Worm (Caenorhabditis elegans) whole organism, L3 larva: ENCODE data around the gene mif-4.
"Not testable (repeated sequence)": the region's sequence is repeated elsewhere in the genome, so short reads cannot be mapped to it uniquely, and the experiment has no call there.

Source experiments
- ZK546.5 ChIP-seq: sonication (generic microtip); optimal IDR thresholded peaks from 2 replicates; lab custom pipeline; 2017; ENCODE audit warnings: missing biosample characterization, missing genetic modification characterization
- ama-1 ChIP-seq: fragments of 150-350 bp; optimal IDR thresholded peaks from 2 replicates; lab custom pipeline; 2018
- ceh-16 ChIP-seq: sonication (generic microtip); optimal IDR thresholded peaks from 2 replicates; lab custom pipeline; 2017; ENCODE audit warnings: missing biosample characterization, missing genetic modification characterization
- ceh-28 ChIP-seq: fragments of 150-350 bp; optimal IDR thresholded peaks from 2 replicates; lab custom pipeline; 2014; ENCODE audit warnings: missing biosample characterization, missing genetic modification reagents, missing genetic modification characterization
- ceh-9 ChIP-seq: sonication (generic microtip); optimal IDR thresholded peaks from 2 replicates; lab custom pipeline; 2018; ENCODE audit warnings: missing biosample characterization, missing genetic modification characterization
- daf-12 ChIP-seq: fragments of 150-350 bp; optimal IDR thresholded peaks from 2 replicates; lab custom pipeline; 2014; ENCODE audit warnings: missing biosample characterization, missing genetic modification reagents, missing genetic modification characterization
- egl-27 ChIP-seq: sonication (generic microtip); optimal IDR thresholded peaks from 4 replicates; lab custom pipeline; 2017; ENCODE audit warnings: missing biosample characterization, missing genetic modification reagents, missing genetic modification characterization
- elt-3 ChIP-seq, 3 experiments: fragments of 150-350 bp in 1 of 3; sonication (generic microtip) in 2 of 3; optimal IDR thresholded peaks; 2 replicates in 2 of 3; 4 replicates in 1 of 3; lab custom pipeline; 2014 to 2017; ENCODE audit warnings: missing biosample characterization in 3 of 3, missing genetic modification characterization in 3 of 3
- eor-1 ChIP-seq, 2 experiments: fragments of 150-350 bp; optimal IDR thresholded peaks; 2 replicates each; lab custom pipeline; 2014 to 2018; ENCODE audit warnings: missing biosample characterization in 2 of 2, missing genetic modification characterization in 2 of 2
- fkh-10 ChIP-seq: sonication (generic microtip); optimal IDR thresholded peaks from 2 replicates; lab custom pipeline; 2017; ENCODE audit warnings: missing biosample characterization, missing genetic modification reagents, missing genetic modification characterization
- fkh-2 ChIP-seq: fragments of 150-350 bp; optimal IDR thresholded peaks from 2 replicates; lab custom pipeline; 2014; ENCODE audit warnings: missing biosample characterization, missing genetic modification reagents, missing genetic modification characterization
- fos-1 ChIP-seq: fragments of 150-350 bp; optimal IDR thresholded peaks from 2 replicates; lab custom pipeline; 2014; ENCODE audit warnings: missing biosample characterization, missing genetic modification characterization
- hmg-11 ChIP-seq: sonication (generic microtip); optimal IDR thresholded peaks from 2 replicates; lab custom pipeline; 2016; ENCODE audit warnings: missing genetic modification characterization, missing compliant biosample characterization
- lin-15B ChIP-seq: fragments of 150-350 bp; optimal IDR thresholded peaks from 2 replicates; lab custom pipeline; 2014; ENCODE audit warnings: missing biosample characterization, missing genetic modification characterization
- lin-39 ChIP-seq: fragments of 150-350 bp; optimal IDR thresholded peaks from 2 replicates; lab custom pipeline; 2018; ENCODE audit warnings: missing biosample characterization, missing genetic modification reagents, missing genetic modification characterization
- lsy-12 ChIP-seq: sonication (generic microtip); optimal IDR thresholded peaks from 2 replicates; lab custom pipeline; 2016; ENCODE audit warnings: mild to moderate bottlenecking, missing genetic modification characterization, missing compliant biosample characterization
- mdl-1 ChIP-seq: fragments of 150-350 bp; optimal IDR thresholded peaks from 2 replicates; lab custom pipeline; 2014; ENCODE audit warnings: missing biosample characterization, missing genetic modification characterization
- mml-1 ChIP-seq: fragments of 150-350 bp; sonication (generic microtip); optimal IDR thresholded peaks from 3 replicates; lab custom pipeline; 2014; ENCODE audit warnings: missing biosample characterization, missing genetic modification characterization
- nhr-11 ChIP-seq: fragments of 150-350 bp; optimal IDR thresholded peaks from 2 replicates; lab custom pipeline; 2014; ENCODE audit warnings: missing biosample characterization, missing genetic modification characterization
- nhr-12 ChIP-seq: fragments of 150-350 bp; optimal IDR thresholded peaks from 2 replicates; lab custom pipeline; 2014; ENCODE audit warnings: missing biosample characterization, missing genetic modification characterization
- nhr-23 ChIP-seq: fragments of 150-350 bp; optimal IDR thresholded peaks from 2 replicates; lab custom pipeline; 2014; ENCODE audit warnings: missing biosample characterization, missing genetic modification reagents, missing genetic modification characterization
- nhr-237 ChIP-seq: fragments of 150-350 bp; optimal IDR thresholded peaks from 2 replicates; lab custom pipeline; 2014; ENCODE audit warnings: missing biosample characterization, missing genetic modification characterization
- nhr-25 ChIP-seq: sonication (generic microtip); optimal IDR thresholded peaks from 2 replicates; lab custom pipeline; 2017; ENCODE audit warnings: missing biosample characterization, missing genetic modification characterization
- nhr-28 ChIP-seq: fragments of 150-350 bp; optimal IDR thresholded peaks from 2 replicates; lab custom pipeline; 2014; ENCODE audit warnings: missing biosample characterization, missing genetic modification characterization
- nhr-43 ChIP-seq: sonication (generic microtip); optimal IDR thresholded peaks from 2 replicates; lab custom pipeline; 2016; ENCODE audit warnings: mild to moderate bottlenecking, missing genetic modification characterization, missing compliant biosample characterization; ENCODE audit not compliant: poor library complexity, severe bottlenecking
- nhr-76 ChIP-seq: fragments of 150-350 bp; sonication (generic microtip); optimal IDR thresholded peaks from 5 replicates; lab custom pipeline; 2014; ENCODE audit warnings: missing biosample characterization, missing genetic modification characterization
- nhr-77 ChIP-seq: fragments of 150-350 bp; optimal IDR thresholded peaks from 2 replicates; lab custom pipeline; 2014; ENCODE audit warnings: missing biosample characterization, missing genetic modification characterization
- pha-4 ChIP-seq: fragments of 150-350 bp; optimal IDR thresholded peaks from 2 replicates; lab custom pipeline; 2014; ENCODE audit warnings: missing biosample characterization, missing genetic modification reagents, missing genetic modification characterization
- pqm-1 ChIP-seq: fragments of 150-350 bp; optimal IDR thresholded peaks from 2 replicates; lab custom pipeline; 2017; ENCODE audit warnings: missing biosample characterization, missing genetic modification characterization, inconsistent platforms
- sea-2 ChIP-seq: fragments of 150-350 bp; sonication (generic microtip); optimal IDR thresholded peaks from 4 replicates; lab custom pipeline; 2014; ENCODE audit warnings: missing biosample characterization, missing genetic modification reagents, missing genetic modification characterization
- snpc-4 ChIP-seq: fragments of 150-350 bp; optimal IDR thresholded peaks from 2 replicates; lab custom pipeline; 2014; ENCODE audit warnings: missing biosample characterization, missing genetic modification characterization
- tbx-2 ChIP-seq: sonication (generic microtip); optimal IDR thresholded peaks from 2 replicates; lab custom pipeline; 2016; ENCODE audit warnings: mild to moderate bottlenecking, missing genetic modification characterization, missing compliant biosample characterization
- unc-39 ChIP-seq: sonication (generic microtip); optimal IDR thresholded peaks from 4 replicates; lab custom pipeline; 2017; ENCODE audit warnings: missing biosample characterization, missing genetic modification characterization
- unc-62 ChIP-seq: fragments of 150-350 bp; sonication (generic microtip); optimal IDR thresholded peaks from 4 replicates; lab custom pipeline; 2014; ENCODE audit warnings: missing biosample characterization, missing genetic modification reagents, missing genetic modification characterization
- zag-1 ChIP-seq: fragments of 150-350 bp; optimal IDR thresholded peaks from 2 replicates; lab custom pipeline; 2014; ENCODE audit warnings: missing biosample characterization, missing genetic modification characterization
- ztf-11 ChIP-seq: fragments of 150-350 bp; optimal IDR thresholded peaks from 2 replicates; lab custom pipeline; 2014; ENCODE audit warnings: missing biosample characterization, missing genetic modification characterization
- ztf-4 ChIP-seq: fragments of 150-350 bp; optimal IDR thresholded peaks from 2 replicates; lab custom pipeline; 2014; ENCODE audit warnings: missing biosample characterization, missing genetic modification characterization

Gene mif-4

DNA sequence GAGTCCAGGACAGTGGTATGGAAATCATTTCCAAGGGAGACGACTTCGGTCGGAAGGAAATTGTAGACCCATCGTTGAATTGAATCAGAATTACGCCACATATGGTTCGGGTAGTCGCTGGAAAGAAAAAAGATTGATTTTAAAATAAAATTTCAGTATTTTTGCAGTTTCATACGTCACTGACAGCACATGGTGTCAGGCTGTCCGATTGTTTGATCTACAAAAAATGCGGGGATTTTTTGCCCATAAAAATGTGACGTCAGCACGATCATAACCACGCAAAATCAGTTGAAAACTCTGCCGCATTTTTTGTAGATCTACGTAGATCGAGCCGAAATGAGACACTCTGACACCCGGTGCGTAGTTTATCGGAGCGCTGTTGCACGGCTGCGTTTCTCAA lies 18.4 kb downstream of the mif-4 start, which contains the start of gene Y73B6BL.12:
Y73B6BL.12 (minus strand) TSS at position 101 of the 400 bp plus-strand sequence.
- TF ChIP-seq nhr-28, pqm-1, snpc-4 (tag; lab: Kevin White, UChicago): not testable (repeated sequence)
- TF ChIP-seq, all 47 proteins: peak for 0; not testable (repeated sequence) for 47

DNA sequence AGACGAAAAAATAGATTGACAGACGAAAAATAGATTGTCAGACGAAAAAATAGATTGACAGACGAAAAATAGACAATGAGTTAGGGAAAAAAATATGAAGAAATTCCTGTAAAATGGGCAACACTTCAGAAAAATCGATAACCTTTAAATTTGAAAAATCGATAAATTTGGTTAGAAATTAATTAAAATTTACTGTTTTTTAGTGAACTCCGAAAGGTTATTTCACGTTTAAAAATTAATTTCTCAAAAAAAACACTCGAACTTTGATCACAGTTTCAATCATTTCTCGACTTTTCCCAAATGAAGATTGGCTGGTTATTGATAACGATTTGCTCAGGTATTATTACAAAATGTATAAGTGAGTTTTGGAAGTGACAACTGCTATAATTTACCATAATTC lies 28.4 kb downstream of the mif-4 start, which contains the start of gene csp-2:
csp-2 (plus strand) TSS at position 301 of the 400 bp plus-strand sequence.
- TF ChIP-seq lin-15B = no peak
- no peak for TF ChIP-seq nhr-28 (tag; lab: Kevin White, UChicago)
- TF ChIP-seq nhr-237 (tag; lab: Kevin White, UChicago) = no peak
- no peak for TF ChIP-seq nhr-11 (tag; lab: Kevin White, UChicago)
- no peak for TF ChIP-seq eor-1 (tag; optimal IDR thresholded peaks at IDR 0.05; lab: Kevin White, UChicago)
- TF ChIP-seq zag-1 (tag; lab: Kevin White, UChicago) = no peak
- TF ChIP-seq nhr-23 (tag; lab: Kevin White, UChicago) = no peak
- no peak for TF ChIP-seq nhr-77 (tag; lab: Kevin White, UChicago)
- no peak for TF ChIP-seq lin-39 (tag; lab: Kevin White, UChicago)
- TF ChIP-seq ceh-9 (tag; lab: Kevin White, UChicago) = no peak
- TF ChIP-seq fkh-10 (GFP tag; lab: Kevin White, UChicago) = no peak
- no peak for TF ChIP-seq ama-1 (lab: Kevin White, UChicago)
- TF ChIP-seq lsy-12 = no peak
- no peak for TF ChIP-seq fkh-2 (tag; lab: Kevin White, UChicago)
- TF ChIP-seq unc-39 (tag; lab: Kevin White, UChicago) = no peak
- TF ChIP-seq elt-3 (tag; optimal IDR thresholded peaks at IDR 0.05; lab: Kevin White, UChicago) = no peak

DNA sequence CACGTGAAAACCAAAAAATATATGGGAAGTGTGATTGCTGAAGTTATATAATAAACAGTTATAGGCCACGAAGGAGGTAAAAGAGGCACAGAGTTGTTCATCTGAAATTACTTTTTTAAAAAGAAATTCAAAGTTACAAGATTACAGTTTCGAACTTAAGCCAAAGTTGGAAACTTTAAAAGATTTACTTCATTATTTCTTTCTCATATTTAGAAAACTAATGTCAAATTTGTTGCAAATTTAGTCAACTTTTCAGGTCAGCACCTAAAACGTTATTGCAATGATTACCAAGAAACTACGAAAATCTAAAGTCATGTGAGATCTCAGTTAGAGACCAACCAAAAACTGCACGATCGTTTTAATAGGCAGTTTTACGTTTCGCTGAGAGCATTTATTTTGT lies 32.2 kb downstream of the mif-4 start, which contains the start of gene srv-25:
srv-25 (minus strand) TSS at position 101 of the 400 bp plus-strand sequence.
- TF ChIP-seq unc-62 (no peak), pqm-1 (tag; lab: Kevin White, UChicago) (no peak), sea-2 (no peak), mdl-1 (no peak), eor-1 (tag; optimal IDR thresholded peaks at IDR 0.05; lab: Kevin White, UChicago) (no peak), lsy-12 (no peak), ceh-28 (tag; lab: Kevin White, UChicago) (no peak), ceh-16 (tag; lab: Kevin White, UChicago) (no peak), fos-1 (tag; lab: Kevin White, UChicago) (no peak), ztf-11 (tag; lab: Kevin White, UChicago) (no peak), nhr-43 (tag; lab: Kevin White, UChicago) (no peak), ztf-4 (no peak), elt-3 (tag; optimal IDR thresholded peaks at IDR 0.05; lab: Kevin White, UChicago) (no peak), lin-39 (tag; lab: Kevin White, UChicago) (no peak), daf-12 (no peak), nhr-12 (no peak), ZK546.5 (tag; lab: Kevin White, UChicago) (no peak), nhr-11 (tag; lab: Kevin White, UChicago) (no peak), nhr-76 (tag; lab: Kevin White, UChicago) (no peak)
- TF ChIP-seq, all 47 proteins: peak for 0

DNA sequence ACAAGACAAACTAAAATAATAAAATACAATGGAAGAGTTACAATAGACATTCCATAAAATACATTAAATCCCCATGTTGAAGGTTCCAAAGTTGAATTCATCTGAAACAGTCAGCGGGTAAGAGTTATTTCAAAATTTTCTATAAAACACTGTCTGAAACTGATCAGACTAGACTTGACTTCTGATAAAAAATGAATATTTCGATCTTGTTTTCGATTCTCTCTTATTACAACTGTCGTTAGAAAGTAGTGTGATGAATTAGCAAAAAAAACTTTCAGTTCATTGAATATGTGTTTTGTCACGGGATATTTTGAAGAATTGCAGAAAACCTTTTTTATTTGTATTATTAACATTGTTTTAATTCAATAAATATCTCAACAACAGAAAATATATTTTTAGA lies 34.0 kb downstream of the mif-4 start, which contains the start of gene srv-26:
srv-26 (minus strand) TSS at position 101 of the 400 bp plus-strand sequence.
- TF ChIP-seq nhr-77 (tag; lab: Kevin White, UChicago) (no peak), tbx-2 (tag; lab: Kevin White, UChicago) (no peak), ceh-9 (tag; lab: Kevin White, UChicago) (no peak), elt-3 (tag; optimal IDR thresholded peaks at IDR 0.05; lab: Kevin White, UChicago) (no peak), ZK546.5 (tag; lab: Kevin White, UChicago) (no peak), mml-1 (tag; lab: Kevin White, UChicago) (no peak), fos-1 (tag; lab: Kevin White, UChicago) (no peak)

DNA sequence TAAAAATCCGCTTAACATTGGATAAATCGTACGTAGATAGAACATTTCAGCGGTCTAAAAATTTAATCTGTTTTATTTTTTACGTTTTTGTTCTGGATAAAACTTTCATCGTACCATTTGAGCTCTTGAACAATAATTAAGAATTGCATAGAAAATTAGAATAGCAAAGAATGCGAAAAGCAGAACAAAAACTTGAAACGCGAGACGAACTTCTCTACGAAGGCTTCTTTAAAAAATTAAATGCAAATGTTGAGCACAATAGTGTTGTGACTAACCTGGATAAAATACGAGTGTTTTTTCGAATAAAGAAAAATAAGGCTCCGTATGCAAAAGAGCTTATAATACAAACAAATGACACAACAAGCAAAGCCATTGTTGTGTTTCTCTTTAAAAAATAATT lies 36.3 kb downstream of the mif-4 start:
- TF ChIP-seq egl-27 (tag; lab: Kevin White, UChicago) (no peak), nhr-76 (tag; lab: Kevin White, UChicago) (no peak), lsy-12 (no peak), mml-1 (tag; lab: Kevin White, UChicago) (no peak), hmg-11 (tag; lab: Kevin White, UChicago) (no peak), tbx-2 (tag; lab: Kevin White, UChicago) (no peak), daf-12 (no peak), pqm-1 (tag; lab: Kevin White, UChicago) (no peak), ama-1 (lab: Kevin White, UChicago) (no peak), nhr-25 (no peak), nhr-43 (tag; lab: Kevin White, UChicago) (no peak), mdl-1 (no peak), pha-4 (no peak)
